Worm (Caenorhabditis elegans): ENCODE data around the gene F42C5.5.

DNA sequence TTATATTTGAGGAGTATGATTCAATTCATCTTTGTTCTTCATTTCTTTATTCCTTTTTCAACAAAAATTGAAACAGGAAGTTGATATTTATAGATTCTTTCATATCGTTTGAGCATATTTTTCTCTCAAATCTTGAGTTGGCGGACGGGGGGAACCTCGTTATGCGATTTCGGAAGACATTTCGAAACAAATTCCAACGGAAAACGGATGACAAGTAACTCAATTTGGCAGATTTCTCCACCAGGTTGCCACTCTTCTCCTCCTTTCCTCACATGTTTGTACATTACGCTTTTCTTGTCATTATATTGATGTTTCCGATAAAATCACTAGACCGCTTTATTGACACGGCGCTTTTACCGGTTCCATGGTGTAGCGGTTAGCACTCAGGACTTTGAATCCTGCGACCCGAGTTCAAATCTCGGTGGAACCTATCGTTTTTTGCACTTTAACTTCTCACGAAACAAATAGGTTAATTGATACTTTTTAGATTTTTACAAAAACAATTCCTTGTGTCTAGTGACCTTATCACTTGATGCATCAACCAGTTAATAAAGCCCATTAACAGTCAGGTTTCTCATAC lies 19.0 kb downstream of the F42C5.5 start:
- no peak for TF ChIP-seq hlh-1 (tag; optimal IDR thresholded peaks at IDR 0.05)
- TF ChIP-seq unc-39 (tag; optimal IDR thresholded peaks at IDR 0.05) = no peak
- no peak for TF ChIP-seq lin-13 (tag; optimal IDR thresholded peaks at IDR 0.05)
- no peak for TF ChIP-seq sptf-1 (tag; optimal IDR thresholded peaks at IDR 0.05)
- TF ChIP-seq snpc-4 (tag; optimal IDR thresholded peaks at IDR 0.05) = no peak
- no peak for TF ChIP-seq nhr-237 (tag; optimal IDR thresholded peaks at IDR 0.05)
- no peak for TF ChIP-seq nhr-2 (tag; optimal IDR thresholded peaks at IDR 0.05)
- TF ChIP-seq pha-4 (tag; optimal IDR thresholded peaks at IDR 0.05) = no peak
- no peak for TF ChIP-seq nhr-28 (tag; optimal IDR thresholded peaks at IDR 0.05)
- no peak for TF ChIP-seq blmp-1 (tag; optimal IDR thresholded peaks at IDR 0.05)
- TF ChIP-seq unc-62 (GFP tag; optimal IDR thresholded peaks at IDR 0.05) = no peak
- no peak for TF ChIP-seq cnd-1 (tag; optimal IDR thresholded peaks at IDR 0.05)
- TF ChIP-seq nhr-76 (tag; optimal IDR thresholded peaks at IDR 0.05) = no peak
- TF ChIP-seq bed-3 (GFP tag; optimal IDR thresholded peaks at IDR 0.05) = no peak
